Worm (Caenorhabditis elegans): ENCODE results near the gene srz-38.

The srz-38 gene

DNA sequence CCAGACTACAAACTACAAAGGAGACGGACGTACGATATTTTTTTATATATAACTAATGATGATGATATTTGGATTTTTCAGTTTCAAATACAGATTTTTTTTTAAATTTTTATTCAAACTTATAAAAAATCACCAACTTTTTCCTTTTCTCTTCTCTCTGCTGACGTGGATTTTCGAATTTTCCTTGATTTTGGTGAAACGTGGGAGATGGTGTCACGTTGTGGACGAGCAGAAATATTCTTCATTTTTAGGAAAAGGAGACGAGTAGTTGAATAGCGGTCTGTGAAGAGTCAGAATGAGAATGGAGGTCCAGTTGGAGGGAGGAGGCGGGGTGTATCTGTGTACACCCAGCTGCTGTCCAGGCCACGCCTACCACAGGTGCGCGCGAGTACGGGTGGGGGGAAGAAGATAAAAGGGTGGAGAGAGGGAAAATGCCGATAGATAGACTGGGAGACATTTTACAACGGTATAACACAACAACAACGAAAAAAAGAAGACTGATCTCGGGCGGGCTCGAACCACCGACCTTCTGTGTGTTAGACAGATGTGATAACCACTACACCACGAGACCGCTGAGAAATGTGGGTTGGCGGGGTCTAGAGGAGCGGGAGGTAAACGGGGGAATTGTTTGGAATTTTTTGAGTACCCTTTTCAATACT, 46.9 kb downstream of the srz-38 start, which contains the start of gene Y7A9D.1 (continued):
- TF ChIP-seq rec-8 (tag; optimal IDR thresholded peaks at IDR 0.05) (peak in 1 of 2 experiments; percentile 20), attf-3 (GFP tag; conservative IDR thresholded peaks at IDR 0.05) (no peak), xnd-1 (tag; optimal IDR thresholded peaks at IDR 0.05) (no peak), atf-7 (tag; optimal IDR thresholded peaks at IDR 0.05) (no peak), egl-44 (GFP tag; IDR thresholded peaks at IDR 0.05) (no peak), hsf-1 (GFP tag; IDR thresholded peaks at IDR 0.05) (peak; percentile 74), athp-1 (tag; optimal IDR thresholded peaks at IDR 0.05) (no peak), B0336.3 (GFP tag; IDR thresholded peaks at IDR 0.05) (no peak), attf-5 (GFP tag; optimal IDR thresholded peaks at IDR 0.05) (no peak), ceh-58 (GFP tag; IDR thresholded peaks at IDR 0.05) (no peak), lin-35 (GFP tag; optimal IDR thresholded peaks at IDR 0.05) (peak in 1 of 3 experiments; percentile 40), madf-6 (GFP tag; IDR thresholded peaks at IDR 0.05) (no peak), snpc-4 (GFP tag; optimal IDR thresholded peaks at IDR 0.05) (peak; percentile 92), snpc-4 (tag; optimal IDR thresholded peaks at IDR 0.05) (peak in 3 of 4 experiments; percentile 95 to 98 (median 97)), F55B11.4 (tag; optimal IDR thresholded peaks at IDR 0.05; ENCODE audit: borderline replicate concordance, insufficient read depth) (no peak), Y56A3A.18 (GFP tag; IDR thresholded peaks at IDR 0.05) (no peak), repo-1 (tag; optimal IDR thresholded peaks at IDR 0.05) (no peak), ztf-28 (GFP tag; IDR thresholded peaks at IDR 0.05) (no peak), F10E7.11 (tag; optimal IDR thresholded peaks at IDR 0.05) (peak; percentile 31), mcd-1 (GFP tag; IDR thresholded peaks at IDR 0.05) (peak; percentile 69), lag-1 (GFP tag; IDR thresholded peaks at IDR 0.05) (no peak; the same call in 1 of the 2 replicates), Y53F4B.3 (GFP tag; IDR thresholded peaks at IDR 0.05) (peak; percentile 52; the same call in 1 of the 2 replicates), Y67H2A.10 (GFP tag; conservative IDR thresholded peaks at IDR 0.05) (no peak), F57C9.4 (tag; optimal IDR thresholded peaks at IDR 0.05) (no peak), nhr-90 (tag; optimal IDR thresholded peaks at IDR 0.05) (peak; percentile 53), nfya-1 (tag; optimal IDR thresholded peaks at IDR 0.05; ENCODE audit: borderline replicate concordance, insufficient read depth) (no peak), pha-4 (tag; optimal IDR thresholded peaks at IDR 0.05) (no peak), fkh-3 (tag; optimal IDR thresholded peaks at IDR 0.05) (no peak), madf-8 (GFP tag; conservative IDR thresholded peaks at IDR 0.05) (no peak), ztf-26 (tag; optimal IDR thresholded peaks at IDR 0.05) (peak; percentile 45), Y79H2A.3 (GFP tag; conservative IDR thresholded peaks at IDR 0.05) (no peak), Y95B8A.8 (GFP tag; IDR thresholded peaks at IDR 0.05) (no peak), F39B2.1 (GFP tag; IDR thresholded peaks at IDR 0.05) (no peak), nhr-80 (tag; optimal IDR thresholded peaks at IDR 0.05) (peak; percentile 9), egl-18 (GFP tag; IDR thresholded peaks at IDR 0.05) (no peak), hmg-1.2 (GFP tag; IDR thresholded peaks at IDR 0.05) (peak; percentile 74), snpc-3.4 (tag; optimal IDR thresholded peaks at IDR 0.05) (peak; percentile 78), ztf-18 (tag; optimal IDR thresholded peaks at IDR 0.05) (no peak), ceh-27 (GFP tag; optimal IDR thresholded peaks at IDR 0.05) (no peak), lin-40 (tag; optimal IDR thresholded peaks at IDR 0.05) (no peak), F23B12.7 (tag; optimal IDR thresholded peaks at IDR 0.05; ENCODE audit: insufficient read depth) (peak; percentile 81), lir-1 (GFP tag; conservative IDR thresholded peaks at IDR 0.05) (peak; percentile 52; the same call in 1 of the 2 replicates), aptf-2 (GFP tag; conservative IDR thresholded peaks at IDR 0.05) (0 out of 2 replicates have a peak, but pooled peaks have one; percentile 56), pbrm-1 (GFP tag; IDR thresholded peaks at IDR 0.05) (no peak), akir-1 (GFP tag; optimal IDR thresholded peaks at IDR 0.05) (peak; percentile 22), rcor-1 (GFP tag; IDR thresholded peaks at IDR 0.05) (peak; percentile 67), ztf-3 (GFP tag; optimal IDR thresholded peaks at IDR 0.05) (no peak)
